Worm (Caenorhabditis elegans): ENCODE data around the gene K02D10.1.

Gene K02D10.1

DNA sequence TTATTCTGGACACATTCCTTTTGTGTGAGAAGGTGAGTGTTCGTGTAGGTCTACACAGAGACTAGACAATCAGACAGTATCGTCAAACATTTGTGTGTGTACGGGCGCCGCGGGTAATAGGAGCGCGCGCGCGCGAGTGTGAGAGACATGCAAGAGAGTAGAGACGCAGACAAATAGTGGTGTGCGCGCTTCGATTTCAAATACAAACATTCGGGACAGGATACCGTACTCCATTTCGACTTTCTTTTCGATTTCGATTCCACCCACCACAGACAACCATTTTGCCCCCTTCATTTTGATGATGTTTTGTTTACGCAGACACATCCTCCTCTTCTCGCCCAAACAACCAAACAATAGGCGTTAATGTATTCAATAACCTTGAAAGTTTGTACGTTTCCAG, 25.5 kb downstream of the K02D10.1 start (continued):
- no peak for TF ChIP-seq unc-86 (tag; optimal IDR thresholded peaks at IDR 0.05)
- no peak for TF ChIP-seq che-1 (tag; optimal IDR thresholded peaks at IDR 0.05)
- no peak for TF ChIP-seq pha-4 (tag; optimal IDR thresholded peaks at IDR 0.05)
- no peak for TF ChIP-seq fax-1 (tag; optimal IDR thresholded peaks at IDR 0.05)
- no peak for TF ChIP-seq syd-9 (tag; optimal IDR thresholded peaks at IDR 0.05)
- TF ChIP-seq ceh-34 (tag; optimal IDR thresholded peaks at IDR 0.05), result peak; percentile 82
- peak; percentile 42 for TF ChIP-seq ets-4 (tag; optimal IDR thresholded peaks at IDR 0.05)
- TF ChIP-seq pag-3 (tag; optimal IDR thresholded peaks at IDR 0.05; ENCODE audit: borderline replicate concordance), result no peak
- TF ChIP-seq hlh-15 (tag; optimal IDR thresholded peaks at IDR 0.05), result no peak
- TF ChIP-seq ceh-24 (tag; optimal IDR thresholded peaks at IDR 0.05), result no peak
- TF ChIP-seq ceh-14 (tag; optimal IDR thresholded peaks at IDR 0.05), result no peak
- TF ChIP-seq sox-4 (tag; optimal IDR thresholded peaks at IDR 0.05), result no peak
- no peak for TF ChIP-seq ceh-2 (tag; optimal IDR thresholded peaks at IDR 0.05)
- no peak for TF ChIP-seq dmd-4 (tag; optimal IDR thresholded peaks at IDR 0.05; ENCODE audit: borderline replicate concordance)
- no peak for TF ChIP-seq pqm-1 (tag; optimal IDR thresholded peaks at IDR 0.05)
- TF ChIP-seq fkh-10 (GFP tag; optimal IDR thresholded peaks at IDR 0.05), result no peak
- TF ChIP-seq odd-2 (tag; optimal IDR thresholded peaks at IDR 0.05), result no peak
- no peak for TF ChIP-seq nhr-232 (tag; optimal IDR thresholded peaks at IDR 0.05)
- TF ChIP-seq ceh-48 (tag; optimal IDR thresholded peaks at IDR 0.05), result no peak
- TF ChIP-seq dve-1 (tag; optimal IDR thresholded peaks at IDR 0.05), result no peak
- TF ChIP-seq madf-2 (tag; optimal IDR thresholded peaks at IDR 0.05), result no peak
- peak; percentile 26 for TF ChIP-seq pha-2 (tag; optimal IDR thresholded peaks at IDR 0.05)
- TF ChIP-seq ceh-6 (GFP tag; optimal IDR thresholded peaks at IDR 0.05), result no peak
- no peak for TF ChIP-seq zip-5 (tag; optimal IDR thresholded peaks at IDR 0.05)
- TF ChIP-seq C08G9.2 (tag; optimal IDR thresholded peaks at IDR 0.05), result no peak
- no peak for TF ChIP-seq gmeb-2 (tag; optimal IDR thresholded peaks at IDR 0.05)
- peak; percentile 60 for TF ChIP-seq nfya-1 (tag; optimal IDR thresholded peaks at IDR 0.05)
- TF ChIP-seq ztf-16 (tag; optimal IDR thresholded peaks at IDR 0.05), result peak; percentile 25
- TF ChIP-seq hlh-30 (tag; optimal IDR thresholded peaks at IDR 0.05; ENCODE audit: insufficient read depth), result peak; percentile 3
- no peak for TF ChIP-seq elt-4 (tag; optimal IDR thresholded peaks at IDR 0.05)
- TF ChIP-seq K02D7.2 (tag; optimal IDR thresholded peaks at IDR 0.05), result no peak
- TF ChIP-seq rnt-1 (tag; optimal IDR thresholded peaks at IDR 0.05), result no peak
- TF ChIP-seq F13H6.1 (tag; optimal IDR thresholded peaks at IDR 0.05), result peak; percentile 7
- no peak for TF ChIP-seq lim-6 (tag; optimal IDR thresholded peaks at IDR 0.05)
- no peak for TF ChIP-seq nhr-11 (tag; optimal IDR thresholded peaks at IDR 0.05)
- no peak for TF ChIP-seq Y22D7AL.16 (tag; optimal IDR thresholded peaks at IDR 0.05)
- no peak for TF ChIP-seq hlh-6 (tag; optimal IDR thresholded peaks at IDR 0.05)
- TF ChIP-seq ceh-18 (tag; optimal IDR thresholded peaks at IDR 0.05), result peak; percentile 28
- TF ChIP-seq eyg-1 (tag; optimal IDR thresholded peaks at IDR 0.05), result no peak
- no peak for TF ChIP-seq K09A11.1 (tag; optimal IDR thresholded peaks at IDR 0.05; ENCODE audit: insufficient read depth)
- no peak for TF ChIP-seq npax-4 (tag; optimal IDR thresholded peaks at IDR 0.05)
- no peak for TF ChIP-seq unc-3 (GFP tag; conservative IDR thresholded peaks at IDR 0.05)
- TF ChIP-seq unc-3 (tag; optimal IDR thresholded peaks at IDR 0.05), result no peak
- TF ChIP-seq ceh-19 (GFP tag; optimal IDR thresholded peaks at IDR 0.05), result peak; percentile 13
- TF ChIP-seq ceh-45 (GFP tag; IDR thresholded peaks at IDR 0.05), result no peak
